Comparison of ENCODE assay signal across 3 fruit fly cellular contexts in genomic region chr3R:30820707-30821319, dm6.
A peak's percentile ranks its signal among the peaks of the same experiment; 100 is the strongest.
TF ChIP-seq lines count a peak whose summit lies in the region.

No protein-coding gene starts in this region.

- TF ChIP-seq CTCF in whole organism, embryonic (GFP tag; optimal IDR thresholded peaks at IDR 0.05; lab: Kevin White, UChicago), result no peak

TF ChIP-seq in whole organism, embryonic, 481 proteins besides CTCF, POLR2A, EP300 and RAD21 (continues in another document):
- TF ChIP-seq CG7745 (tag; optimal IDR thresholded peaks at IDR 0.05; lab: Kevin White, UChicago), result no peak
- no peak for TF ChIP-seq CG7372 (GFP tag; IDR thresholded peaks at IDR 0.05; lab: Robert Waterston, UW)
- peak; percentile 5 for TF ChIP-seq oc (tag; optimal IDR thresholded peaks at IDR 0.05; lab: Kevin White, UChicago)
- no peak for TF ChIP-seq mirr (GFP tag; optimal IDR thresholded peaks at IDR 0.05; lab: Kevin White, UChicago)
- peak; percentile 16 for TF ChIP-seq ATbp (GFP tag; optimal IDR thresholded peaks at IDR 0.05; lab: Kevin White, UChicago)
- TF ChIP-seq CG9932 (GFP tag; IDR thresholded peaks at IDR 0.05; lab: Robert Waterston, UW), result 0 out of 2 replicates have a peak, but pooled peaks have one; percentile 12
- TF ChIP-seq CG13894 (tag; optimal IDR thresholded peaks at IDR 0.05; lab: Kevin White, UChicago), result peak; percentile 75
- no peak for TF ChIP-seq bbx (GFP tag; IDR thresholded peaks at IDR 0.05; lab: Robert Waterston, UW; ENCODE audit: partially characterized antibody)
- peak; percentile 29 for TF ChIP-seq CG3065 (GFP tag; optimal IDR thresholded peaks at IDR 0.05; lab: Kevin White, UChicago)
- TF ChIP-seq sens (GFP tag; lab: Kevin White, UChicago), result peak; percentile 79
- TF ChIP-seq Dfd (GFP tag; optimal IDR thresholded peaks at IDR 0.05; lab: Kevin White, UChicago), result no peak
- peak; percentile 40 for TF ChIP-seq CG15601 (tag; optimal IDR thresholded peaks at IDR 0.05; lab: Kevin White, UChicago)
- no peak for TF ChIP-seq onecut (GFP tag; IDR thresholded peaks at IDR 0.05; lab: Robert Waterston, UW)
- peak; percentile 25; the same call in 1 of the 2 replicates for TF ChIP-seq seq (GFP tag; IDR thresholded peaks at IDR 0.05; lab: Robert Waterston, UW)
- no peak for TF ChIP-seq Hsf (GFP tag; optimal IDR thresholded peaks at IDR 0.05; lab: Kevin White, UChicago)
- peak; percentile 60 for TF ChIP-seq CG12769 (tag; optimal IDR thresholded peaks at IDR 0.05; lab: Kevin White, UChicago)
- no peak for TF ChIP-seq Trl (optimal IDR thresholded peaks at IDR 0.05; lab: Kevin White, UChicago)
- TF ChIP-seq Trl (GFP tag; optimal IDR thresholded peaks at IDR 0.05; lab: Kevin White, UChicago), result no peak
- TF ChIP-seq crol (GFP tag; IDR thresholded peaks at IDR 0.05; lab: Robert Waterston, UW), result peak; percentile 88
- no peak for TF ChIP-seq dimm (GFP tag; IDR thresholded peaks at IDR 0.05; lab: Robert Waterston, UW)
- no peak for TF ChIP-seq CG31365 (tag; optimal IDR thresholded peaks at IDR 0.05; lab: Kevin White, UChicago)
- TF ChIP-seq unpg (GFP tag; optimal IDR thresholded peaks at IDR 0.05; lab: Kevin White, UChicago), result no peak
- TF ChIP-seq CG15073 (GFP tag; optimal IDR thresholded peaks at IDR 0.05; lab: Kevin White, UChicago), result no peak
- peak in 1 of 3 experiments; percentile 1 for TF ChIP-seq lola (GFP tag; optimal IDR thresholded peaks at IDR 0.05; lab: Kevin White, UChicago)
- TF ChIP-seq CG11247 (GFP tag; IDR thresholded peaks at IDR 0.05; lab: Robert Waterston, UW), result 0 out of 2 replicates have a peak, but pooled peaks have one; percentile 21
- peak; percentile 44; the same call in 1 of the 3 replicates for TF ChIP-seq zfh1 (GFP tag; IDR thresholded peaks at IDR 0.05; lab: Robert Waterston, UW)
- no peak for TF ChIP-seq cato (GFP tag; optimal IDR thresholded peaks at IDR 0.05; lab: Kevin White, UChicago; ENCODE audit: borderline replicate concordance)
- TF ChIP-seq CG4328 (GFP tag; optimal IDR thresholded peaks at IDR 0.05; lab: Kevin White, UChicago), result no peak
- no peak for TF ChIP-seq pfk (GFP tag; optimal IDR thresholded peaks at IDR 0.05; lab: Kevin White, UChicago)
- no peak for TF ChIP-seq CG10267 (tag; optimal IDR thresholded peaks at IDR 0.05; lab: Kevin White, UChicago)

TF ChIP-seq in whole organism, prepupa, 60 proteins besides CTCF, POLR2A, EP300 and RAD21:
- TF ChIP-seq CG1621 (tag; optimal IDR thresholded peaks at IDR 0.05; lab: Kevin White, UChicago), result peak; percentile 75
- TF ChIP-seq pdm3 (GFP tag; optimal IDR thresholded peaks at IDR 0.05; lab: Kevin White, UChicago), result no peak
- TF ChIP-seq topi (GFP tag; optimal IDR thresholded peaks at IDR 0.05; lab: Kevin White, UChicago), result no peak
- peak in 1 of 2 experiments; percentile 63 for TF ChIP-seq salr (GFP tag; optimal IDR thresholded peaks at IDR 0.05; lab: Kevin White, UChicago)
- TF ChIP-seq fkh (GFP tag; optimal IDR thresholded peaks at IDR 0.05; lab: Kevin White, UChicago), result peak; percentile 62
- TF ChIP-seq Met (GFP tag; optimal IDR thresholded peaks at IDR 0.05; lab: Kevin White, UChicago), result no peak
- no peak for TF ChIP-seq CG15336 (GFP tag; IDR thresholded peaks at IDR 0.05; lab: Robert Waterston, UW)
- no peak for TF ChIP-seq Gug (GFP tag; IDR thresholded peaks at IDR 0.05; lab: Robert Waterston, UW)
- no peak for TF ChIP-seq Sox14 (GFP tag; optimal IDR thresholded peaks at IDR 0.05; lab: Kevin White, UChicago)
- no peak for TF ChIP-seq CG4318 (GFP tag; optimal IDR thresholded peaks at IDR 0.05; lab: Kevin White, UChicago)
- no peak for TF ChIP-seq svp (GFP tag; lab: Kevin White, UChicago)
- no peak for TF ChIP-seq dac (GFP tag; optimal IDR thresholded peaks at IDR 0.05; lab: Kevin White, UChicago)
- TF ChIP-seq Ets96B (tag; optimal IDR thresholded peaks at IDR 0.05; lab: Kevin White, UChicago), result no peak
- TF ChIP-seq CG6276 (GFP tag; optimal IDR thresholded peaks at IDR 0.05; lab: Kevin White, UChicago), result no peak
- TF ChIP-seq Eip93F (GFP tag; optimal IDR thresholded peaks at IDR 0.05; lab: Kevin White, UChicago), result no peak
- TF ChIP-seq vri (GFP tag; optimal IDR thresholded peaks at IDR 0.05; lab: Kevin White, UChicago), result no peak
- TF ChIP-seq Sox102F (GFP tag; optimal IDR thresholded peaks at IDR 0.05; lab: Kevin White, UChicago), result no peak
- TF ChIP-seq fd85E (GFP tag; optimal IDR thresholded peaks at IDR 0.05; lab: Kevin White, UChicago), result no peak
- TF ChIP-seq CG31627 (GFP tag; optimal IDR thresholded peaks at IDR 0.05; lab: Kevin White, UChicago), result no peak
- TF ChIP-seq lz (GFP tag; optimal IDR thresholded peaks at IDR 0.05; lab: Kevin White, UChicago), result no peak
- no peak for TF ChIP-seq Eip75B (GFP tag; optimal IDR thresholded peaks at IDR 0.05; lab: Kevin White, UChicago)
- no peak for TF ChIP-seq cyc (GFP tag; optimal IDR thresholded peaks at IDR 0.05; lab: Kevin White, UChicago)

TF ChIP-seq in whole organism, pupa, 21 proteins besides CTCF, POLR2A, EP300 and RAD21:
- 0 out of 3 replicates have a peak, but pooled peaks have one; percentile 38 for TF ChIP-seq fd96Ca (GFP tag; IDR thresholded peaks at IDR 0.05; lab: Robert Waterston, UW)
- TF ChIP-seq CG10348 (GFP tag; IDR thresholded peaks at IDR 0.05; lab: Robert Waterston, UW), result no peak
- peak; percentile 53 for TF ChIP-seq CG4496 (GFP tag; IDR thresholded peaks at IDR 0.05; lab: Robert Waterston, UW)
- TF ChIP-seq CG8301 (tag; optimal IDR thresholded peaks at IDR 0.05; lab: Kevin White, UChicago), result no peak
